Worm (Caenorhabditis elegans): ENCODE data around the gene C29E4.13.

The C29E4.13 gene

ce11 chrIII:7891573-7892306, 36.8 kb downstream of the C29E4.13 start, which contains the start of the genes ZK688.5 and fahd-1 (continued):
- no peak for TF ChIP-seq ZK546.5 (tag; optimal IDR thresholded peaks at IDR 0.05)
- TF ChIP-seq ceh-16 (tag; optimal IDR thresholded peaks at IDR 0.05): no peak
- TF ChIP-seq nhr-12 (tag; optimal IDR thresholded peaks at IDR 0.05): no peak
- no peak for TF ChIP-seq elt-3 (tag; optimal IDR thresholded peaks at IDR 0.05)

ce11 chrIII:7889036-7889435, 39.5 kb downstream of the C29E4.13 start:
- TF ChIP-seq dmd-4 (tag; optimal IDR thresholded peaks at IDR 0.05): no peak
- no peak for TF ChIP-seq Y55F3AM.14 (GFP tag; optimal IDR thresholded peaks at IDR 0.05)
- TF ChIP-seq ztf-4 (tag; optimal IDR thresholded peaks at IDR 0.05): no peak
- no peak for TF ChIP-seq nhr-77 (tag; optimal IDR thresholded peaks at IDR 0.05)
- no peak for TF ChIP-seq ceh-82 (tag; optimal IDR thresholded peaks at IDR 0.05)
- no peak for TF ChIP-seq peb-1 (tag; optimal IDR thresholded peaks at IDR 0.05)
- no peak for TF ChIP-seq nhr-11 (tag; optimal IDR thresholded peaks at IDR 0.05)
- no peak for TF ChIP-seq elt-1 (tag; optimal IDR thresholded peaks at IDR 0.05)

- TF ChIP-seq egl-27 (tag; optimal IDR thresholded peaks at IDR 0.05) (no peak), sma-3 (GFP tag; optimal IDR thresholded peaks at IDR 0.05) (no peak), skn-1 (tag; optimal IDR thresholded peaks at IDR 0.05) (no peak), nhr-6 (tag; optimal IDR thresholded peaks at IDR 0.05) (no peak), crh-2 (tag; optimal IDR thresholded peaks at IDR 0.05) (no peak), unc-39 (tag; optimal IDR thresholded peaks at IDR 0.05) (no peak), nhr-129 (tag; optimal IDR thresholded peaks at IDR 0.05) (no peak)
Observed at ce11 chrIII:7884863-7885262, 43.7 kb downstream of the C29E4.13 start, which contains the start of gene ZK688.11. Gene ZK688.11 (minus strand): TSS chrIII:7884963.

- TF ChIP-seq egl-27 (tag; optimal IDR thresholded peaks at IDR 0.05) (no peak), gmeb-1 (tag; optimal IDR thresholded peaks at IDR 0.05) (no peak), ceh-16 (tag; optimal IDR thresholded peaks at IDR 0.05) (no peak), ztf-1 (GFP tag; conservative IDR thresholded peaks at IDR 0.05) (no peak), nhr-237 (tag; optimal IDR thresholded peaks at IDR 0.05) (no peak), lin-11 (tag; optimal IDR thresholded peaks at IDR 0.05) (no peak), ztf-11 (tag; optimal IDR thresholded peaks at IDR 0.05) (no peak), lin-39 (tag; optimal IDR thresholded peaks at IDR 0.05) (no peak), R02D3.7 (tag; optimal IDR thresholded peaks at IDR 0.05) (no peak), dmd-4 (tag; optimal IDR thresholded peaks at IDR 0.05) (no peak), lsy-2 (tag; optimal IDR thresholded peaks at IDR 0.05) (no peak), snpc-4 (tag; optimal IDR thresholded peaks at IDR 0.05) (no peak), mdl-1 (tag; optimal IDR thresholded peaks at IDR 0.05) (no peak), ZK546.5 (tag; optimal IDR thresholded peaks at IDR 0.05) (no peak), sma-9 (GFP tag; optimal IDR thresholded peaks at IDR 0.05) (no peak), sma-9 (tag; optimal IDR thresholded peaks at IDR 0.05) (no peak), peb-1 (tag; optimal IDR thresholded peaks at IDR 0.05) (no peak)
Observed at ce11 chrIII:7882900-7883299, 45.6 kb downstream of the C29E4.13 start, which contains the start of gene ZK688.9. Gene ZK688.9 (minus strand): TSS chrIII:7883000.

- TF ChIP-seq F13H6.1 (tag; optimal IDR thresholded peaks at IDR 0.05) (peak; percentile 46), sma-9 (GFP tag; optimal IDR thresholded peaks at IDR 0.05) (peak; percentile 22), sma-9 (tag; optimal IDR thresholded peaks at IDR 0.05) (no peak), unc-39 (tag; optimal IDR thresholded peaks at IDR 0.05) (no peak), nhr-129 (tag; optimal IDR thresholded peaks at IDR 0.05) (peak; percentile 77), lsy-2 (tag; optimal IDR thresholded peaks at IDR 0.05) (peak in 1 of 2 experiments; percentile 26), C34F6.9 (tag; optimal IDR thresholded peaks at IDR 0.05) (peak; percentile 49), peb-1 (tag; optimal IDR thresholded peaks at IDR 0.05) (no peak)
Observed at ce11 chrIII:7880132-7880715, 48.3 kb downstream of the C29E4.13 start.

All from whole organism, L2 larva.